Worm (Caenorhabditis elegans): ENCODE data around the gene lact-4.

DNA sequence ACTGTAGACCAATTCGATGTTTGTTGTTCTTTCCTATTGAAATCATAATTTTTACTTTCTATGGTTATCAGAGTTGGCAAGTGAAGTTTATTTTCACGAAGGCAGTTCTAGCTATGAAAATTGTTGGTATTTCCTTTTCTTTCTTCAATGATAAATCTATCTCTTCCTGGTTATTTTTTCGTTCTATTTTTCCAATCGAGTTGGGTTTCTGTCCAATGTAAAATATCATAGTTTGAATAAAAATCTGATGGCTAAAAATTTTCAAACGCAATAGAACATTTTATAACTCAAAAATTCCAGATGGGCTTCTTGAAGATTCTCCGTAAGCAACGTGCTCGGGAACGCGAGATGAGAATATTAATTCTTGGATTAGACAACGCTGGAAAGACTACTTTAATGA lies 36.3 kb downstream of the lact-4 start, which contains the start of gene evl-20:
- TF ChIP-seq lsy-2 (tag; optimal IDR thresholded peaks at IDR 0.05) (no peak), drap-1 (GFP tag; optimal IDR thresholded peaks at IDR 0.05) (no peak), nhr-28 (tag; optimal IDR thresholded peaks at IDR 0.05) (no peak)

All from whole organism, mixed stage, embryonic.